Fruit fly (Drosophila melanogaster) whole organism, embryonic: ENCODE results near the gene Fer3.

ENCODE experiments used
- CG1024 ChIP-seq: fragments of 200-800 bp; sonication (Bioruptor generic); IDR thresholded peaks from 2 replicates; pipeline ENCODE4 v1.3.6; 2022; ENCODE audit warnings: missing biosample characterization, missing genetic modification characterization
- CG10431 ChIP-seq: fragments of 200-800 bp; sonication (Bioruptor generic); optimal IDR thresholded peaks from 3 replicates; lab custom pipeline; 2018; ENCODE audit warnings: missing biosample characterization, mild to moderate bottlenecking, missing genetic modification characterization
- CG12236 ChIP-seq: fragments of 200-800 bp; sonication (Bioruptor generic); optimal IDR thresholded peaks from 2 replicates; lab custom pipeline; 2016; ENCODE audit warnings: missing biosample characterization, missing genetic modification characterization
- CG12942 ChIP-seq: fragments of 200-800 bp; sonication (Bioruptor generic); optimal IDR thresholded peaks from 3 replicates; lab custom pipeline; 2016; ENCODE audit warnings: missing biosample characterization, missing genetic modification characterization
- CG13775 ChIP-seq: fragments of 200-800 bp; sonication (Bioruptor generic); optimal IDR thresholded peaks from 3 replicates; lab custom pipeline; 2017; ENCODE audit warnings: missing biosample characterization, mild to moderate bottlenecking, missing genetic modification characterization
- CG14860 ChIP-seq: fragments of 200-800 bp; sonication (Bioruptor generic); IDR thresholded peaks from 3 replicates; pipeline ENCODE4 v1.3.6; 2022; ENCODE audit warnings: missing biosample characterization, missing genetic modification characterization; ENCODE audit not compliant: partially characterized antibody
- CG15514 ChIP-seq: fragments of 200-800 bp; sonication (Bioruptor generic); optimal IDR thresholded peaks from 3 replicates; lab custom pipeline; 2017; ENCODE audit warnings: missing biosample characterization, missing genetic modification characterization, mild to moderate bottlenecking, moderate library complexity, missing genetic modification reagents
- CG17829 ChIP-seq: fragments of 200-800 bp; optimal IDR thresholded peaks from 2 replicates; lab custom pipeline; 2019; ENCODE audit warnings: missing biosample characterization, mild to moderate bottlenecking, missing genetic modification characterization, moderate library complexity
- CG1832 ChIP-seq: fragments of 200-800 bp; sonication (Bioruptor generic); optimal IDR thresholded peaks from 2 replicates; lab custom pipeline; 2017; ENCODE audit warnings: missing biosample characterization, mild to moderate bottlenecking, missing genetic modification characterization, inconsistent platforms
- CG2889 ChIP-seq: fragments of 200-800 bp; sonication (Bioruptor generic); IDR thresholded peaks from 3 replicates; pipeline ENCODE4 v1.3.6; 2022; ENCODE audit warnings: missing biosample characterization, missing genetic modification characterization
- CG3281 ChIP-seq: fragments of 200-800 bp; sonication (Bioruptor generic); optimal IDR thresholded peaks from 3 replicates; lab custom pipeline; 2017; ENCODE audit warnings: missing biosample characterization, mild to moderate bottlenecking, missing genetic modification characterization
- CG4328 ChIP-seq: fragments of 200-800 bp; sonication (Bioruptor generic); optimal IDR thresholded peaks from 3 replicates; lab custom pipeline; 2017; ENCODE audit warnings: missing biosample characterization, missing genetic modification reagents, missing genetic modification characterization
- CG6683 ChIP-seq: fragments of 200-800 bp; sonication (Bioruptor generic); optimal IDR thresholded peaks from 2 replicates; lab custom pipeline; 2017; ENCODE audit warnings: missing biosample characterization, mild to moderate bottlenecking, missing genetic modification characterization, missing genetic modification reagents
- CG7987 ChIP-seq: fragments of 200-800 bp; sonication (Bioruptor generic); optimal IDR thresholded peaks from 2 replicates; lab custom pipeline; 2018; ENCODE audit warnings: missing biosample characterization, mild to moderate bottlenecking, missing genetic modification characterization, moderate library complexity
- CG8388 ChIP-seq: fragments of 200-800 bp; sonication (Bioruptor generic); optimal IDR thresholded peaks from 2 replicates; lab custom pipeline; 2019; ENCODE audit warnings: missing biosample characterization, mild to moderate bottlenecking, missing genetic modification characterization, moderate library complexity
- CG8924 ChIP-seq: fragments of 200-800 bp; optimal IDR thresholded peaks from 3 replicates; lab custom pipeline; 2019; ENCODE audit warnings: missing biosample characterization, mild to moderate bottlenecking, missing genetic modification characterization, moderate library complexity
- CG9215 ChIP-seq: fragments of 200-800 bp; sonication (Bioruptor generic); IDR thresholded peaks from 2 replicates; pipeline ENCODE4 v1.3.6; 2022; ENCODE audit warnings: missing biosample characterization, missing genetic modification characterization
- Dll ChIP-seq: fragments of 200-800 bp; sonication (Bioruptor generic); IDR thresholded peaks from 4 replicates; pipeline ENCODE4 v1.3.6; 2022; ENCODE audit warnings: missing biosample characterization, missing genetic modification characterization; ENCODE audit not compliant: partially characterized antibody
- E2f2 ChIP-seq: fragments of 200-800 bp; sonication (Bioruptor generic); IDR thresholded peaks from 2 replicates; pipeline ENCODE4 v1.3.6; 2022; ENCODE audit warnings: missing biosample characterization, missing genetic modification characterization
- Elba2 ChIP-seq: fragments of 200-800 bp; sonication (Bioruptor generic); optimal IDR thresholded peaks from 3 replicates; lab custom pipeline; 2016; ENCODE audit warnings: missing biosample characterization, missing genetic modification characterization
- H15 ChIP-seq: fragments of 200-800 bp; sonication (Bioruptor generic); IDR thresholded peaks from 3 replicates; pipeline ENCODE4 v1.3.6; 2022; ENCODE audit warnings: missing biosample characterization, missing genetic modification characterization
- Hmx ChIP-seq: fragments of 200-800 bp; sonication (Bioruptor generic); optimal IDR thresholded peaks from 2 replicates; lab custom pipeline; 2016; ENCODE audit warnings: missing biosample characterization, missing genetic modification characterization
- Lim3 ChIP-seq: fragments of 200-800 bp; sonication (Bioruptor generic); IDR thresholded peaks from 2 replicates; pipeline ENCODE4 v1.3.6; 2022; ENCODE audit warnings: missing biosample characterization, missing genetic modification characterization
- Myb ChIP-seq: fragments of 200-800 bp; sonication (Bioruptor generic); optimal IDR thresholded peaks from 2 replicates; lab custom pipeline; 2016; ENCODE audit warnings: missing biosample characterization, missing genetic modification characterization
- Optix ChIP-seq: fragments of 200-800 bp; sonication (Bioruptor generic); IDR thresholded peaks from 3 replicates; pipeline ENCODE4 v1.3.6; 2022; ENCODE audit warnings: missing biosample characterization, missing genetic modification characterization
- Ptx1 ChIP-seq: fragments of 200-800 bp; sonication (Bioruptor generic); IDR thresholded peaks from 2 replicates; pipeline ENCODE4 v1.3.6; 2022; ENCODE audit warnings: missing biosample characterization, missing genetic modification characterization
- Side ChIP-seq: fragments of 200-800 bp; sonication (Bioruptor generic); optimal IDR thresholded peaks from 2 replicates; lab custom pipeline; 2016; ENCODE audit warnings: missing biosample characterization, missing genetic modification characterization
- ara ChIP-seq: fragments of 200-800 bp; sonication (Bioruptor generic); IDR thresholded peaks from 2 replicates; pipeline ENCODE4 v1.3.6; 2022; ENCODE audit warnings: missing biosample characterization, missing genetic modification characterization
- bcd ChIP-seq: fragments of 200-800 bp; sonication (Bioruptor generic); optimal IDR thresholded peaks from 2 replicates; lab custom pipeline; 2017; ENCODE audit warnings: missing biosample characterization, mild to moderate bottlenecking, missing genetic modification characterization
- btn ChIP-seq: fragments of 200-800 bp; sonication (Bioruptor generic); optimal IDR thresholded peaks from 2 replicates; lab custom pipeline; 2016; ENCODE audit warnings: missing biosample characterization, missing genetic modification characterization
- cas ChIP-seq: fragments of 200-800 bp; sonication (Bioruptor generic); IDR thresholded peaks from 2 replicates; pipeline ENCODE4 v1.3.6; 2022; ENCODE audit warnings: missing biosample characterization, missing genetic modification characterization
- cg ChIP-seq: fragments of 200-800 bp; sonication (Bioruptor generic); optimal IDR thresholded peaks from 3 replicates; lab custom pipeline; 2019; ENCODE audit warnings: missing biosample characterization, mild to moderate bottlenecking, missing genetic modification characterization, moderate library complexity
- chn ChIP-seq: fragments of 200-800 bp; sonication (Bioruptor generic); optimal IDR thresholded peaks from 2 replicates; lab custom pipeline; 2016; ENCODE audit warnings: missing biosample characterization, missing genetic modification characterization
- dpn ChIP-seq, 2 experiments: fragments of 200-800 bp; sonication (Bioruptor generic); optimal IDR thresholded peaks; 3 replicates each; lab custom pipeline; 2016; ENCODE audit warnings: missing biosample characterization in 2 of 2, missing genetic modification characterization in 2 of 2
- fd3F ChIP-seq: fragments of 200-800 bp; sonication (Bioruptor generic); optimal IDR thresholded peaks from 2 replicates; lab custom pipeline; 2018; ENCODE audit warnings: missing biosample characterization, mild to moderate bottlenecking, missing genetic modification characterization, moderate library complexity
- gce ChIP-seq: fragments of 200-800 bp; sonication (Bioruptor generic); IDR thresholded peaks from 3 replicates; pipeline ENCODE4 v1.3.6; 2022; ENCODE audit warnings: missing biosample characterization, missing genetic modification characterization
- gcm ChIP-seq: fragments of 200-800 bp; sonication (Bioruptor generic); optimal IDR thresholded peaks from 2 replicates; lab custom pipeline; 2019; ENCODE audit warnings: missing biosample characterization, mild to moderate bottlenecking, missing genetic modification characterization, moderate library complexity
- hbn ChIP-seq: fragments of 200-800 bp; sonication (Bioruptor generic); IDR thresholded peaks from 2 replicates; pipeline ENCODE4 v1.3.6; 2022; ENCODE audit warnings: missing biosample characterization, missing genetic modification characterization; ENCODE audit not compliant: partially characterized antibody
- her ChIP-seq: fragments of 200-800 bp; sonication (Bioruptor generic); optimal IDR thresholded peaks from 2 replicates; lab custom pipeline; 2016; ENCODE audit warnings: missing biosample characterization, missing genetic modification characterization
- hth ChIP-seq: fragments of >200 bp; optimal IDR thresholded peaks from 2 replicates; lab custom pipeline; 2017; ENCODE audit warnings: inconsistent platforms
- jigr1 ChIP-seq: fragments of 200-800 bp; sonication (Bioruptor generic); IDR thresholded peaks from 3 replicates; pipeline ENCODE4 v1.3.6; 2022; ENCODE audit warnings: missing biosample characterization, missing genetic modification characterization
- klu ChIP-seq: fragments of 200-800 bp; sonication (Bioruptor generic); IDR thresholded peaks from 2 replicates; pipeline ENCODE4 v1.3.6; 2022; ENCODE audit warnings: missing biosample characterization, missing genetic modification characterization
- mam ChIP-seq: fragments of 200-800 bp; sonication (Bioruptor generic); optimal IDR thresholded peaks from 3 replicates; lab custom pipeline; 2016; ENCODE audit warnings: missing biosample characterization, missing genetic modification characterization
- oc ChIP-seq: fragments of 200-800 bp; sonication (Bioruptor generic); optimal IDR thresholded peaks from 2 replicates; lab custom pipeline; 2018; ENCODE audit warnings: missing biosample characterization, mild to moderate bottlenecking, missing genetic modification characterization, moderate library complexity
- pho ChIP-seq: fragments of 200-800 bp; sonication (Bioruptor generic); optimal IDR thresholded peaks from 2 replicates; lab custom pipeline; 2016; ENCODE audit warnings: missing biosample characterization, missing genetic modification characterization
- phol ChIP-seq: fragments of 200-800 bp; sonication (Bioruptor generic); optimal IDR thresholded peaks from 3 replicates; lab custom pipeline; 2018; ENCODE audit warnings: missing biosample characterization, mild to moderate bottlenecking, missing genetic modification characterization, moderate library complexity
- pnt ChIP-seq: fragments of 200-800 bp; sonication (Bioruptor generic); optimal IDR thresholded peaks from 3 replicates; lab custom pipeline; 2016; ENCODE audit warnings: missing biosample characterization, missing genetic modification characterization
- repo ChIP-seq: fragments of 200-800 bp; sonication (Bioruptor generic); optimal IDR thresholded peaks from 2 replicates; lab custom pipeline; 2016; ENCODE audit warnings: missing biosample characterization, missing genetic modification characterization
- tll ChIP-seq, 2 experiments: fragments of 200-800 bp in 1 of 2; fragments of >200 bp in 1 of 2; sonication (Bioruptor generic) in 1 of 2; optimal IDR thresholded peaks; 2 replicates each; lab custom pipeline; 2017 to 2019; ENCODE audit warnings: missing biosample characterization in 2 of 2, missing genetic modification characterization in 2 of 2, mild to moderate bottlenecking in 1 of 2, moderate library complexity in 1 of 2
- trem ChIP-seq: fragments of 200-800 bp; optimal IDR thresholded peaks from 3 replicates; lab custom pipeline; 2019; ENCODE audit warnings: missing biosample characterization, mild to moderate bottlenecking, missing genetic modification characterization, moderate library complexity
- z ChIP-seq: fragments of 200-800 bp; sonication (Bioruptor generic); IDR thresholded peaks from 3 replicates; pipeline ENCODE4 v1.3.6; 2022; ENCODE audit warnings: missing biosample characterization, missing genetic modification characterization

The Fer3 gene

DNA sequence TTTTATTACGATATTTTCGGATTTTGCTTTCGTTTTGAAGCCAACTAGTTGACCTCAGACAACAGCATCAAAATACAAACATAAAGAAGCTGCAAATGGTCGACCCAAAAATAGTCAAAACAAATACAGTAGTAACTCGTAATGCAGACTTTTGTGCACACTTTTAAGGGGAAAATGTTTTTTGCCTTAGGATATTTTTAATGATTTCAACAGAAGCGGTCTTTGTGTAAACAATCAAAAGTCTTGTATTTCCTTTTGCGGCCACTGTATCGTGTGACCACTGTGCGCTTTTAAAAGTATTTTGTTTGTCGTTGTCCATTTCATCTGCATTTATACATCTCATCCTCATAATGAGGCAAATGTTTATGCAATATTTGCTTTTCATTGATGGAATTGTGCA is 44.7 kb downstream of the Fer3 start (continued):
- peak; percentile 91 for TF ChIP-seq Lim3 (GFP tag; lab: Robert Waterston, UW)
- peak; percentile 86 for TF ChIP-seq CG8388
- TF ChIP-seq H15 (GFP tag; lab: Robert Waterston, UW) = peak; percentile 96
- peak; percentile 95 for TF ChIP-seq CG12942 (GFP tag; lab: Kevin White, UChicago)
- TF ChIP-seq Optix (GFP tag; lab: Robert Waterston, UW) = peak; percentile 95
- TF ChIP-seq fd3F = peak; percentile 97
- TF ChIP-seq mam (GFP tag; lab: Kevin White, UChicago) = peak; percentile 99
- TF ChIP-seq E2f2 = peak; percentile 80
- peak; percentile 92 for TF ChIP-seq CG8924 (tag; lab: Kevin White, UChicago)
- TF ChIP-seq Elba2 (GFP tag; lab: Kevin White, UChicago) = peak; percentile 31
- TF ChIP-seq hth (lab: Kevin White, UChicago) = no peak
- TF ChIP-seq dpn (GFP tag; optimal IDR thresholded peaks at IDR 0.05; lab: Kevin White, UChicago) = peak; percentile 98
- TF ChIP-seq repo (GFP tag; lab: Kevin White, UChicago) = peak; percentile 96
- peak; percentile 95 for TF ChIP-seq CG9215
- TF ChIP-seq hbn (GFP tag; lab: Robert Waterston, UW) = no peak
- peak; percentile 89 for TF ChIP-seq CG1024
- no peak for TF ChIP-seq tll (GFP tag; optimal IDR thresholded peaks at IDR 0.05; lab: Kevin White, UChicago)
- peak; percentile 20 for TF ChIP-seq trem (tag; lab: Kevin White, UChicago)
- TF ChIP-seq ara (GFP tag; lab: Robert Waterston, UW) = peak; percentile 93
- peak; percentile 97 for TF ChIP-seq Ptx1 (GFP tag; lab: Robert Waterston, UW)
- peak; percentile 87 for TF ChIP-seq CG7987
- peak; percentile 88 for TF ChIP-seq CG17829
- TF ChIP-seq cas (GFP tag; lab: Robert Waterston, UW) = peak; percentile 94
- TF ChIP-seq CG13775 (GFP tag; lab: Kevin White, UChicago) = peak; percentile 92
- TF ChIP-seq Hmx (GFP tag; lab: Kevin White, UChicago) = peak; percentile 90
- no peak for TF ChIP-seq Dll (GFP tag; lab: Robert Waterston, UW)
- TF ChIP-seq CG12236 (GFP tag; lab: Kevin White, UChicago) = peak; percentile 88
- peak; percentile 93 for TF ChIP-seq oc (tag; lab: Kevin White, UChicago)
- TF ChIP-seq Side (GFP tag; lab: Kevin White, UChicago) = peak; percentile 97
- peak; percentile 94 for TF ChIP-seq bcd
- peak; percentile 87 for TF ChIP-seq Myb (GFP tag; lab: Kevin White, UChicago)
- peak; percentile 96 for TF ChIP-seq her
- peak; percentile 92 for TF ChIP-seq CG15514
- TF ChIP-seq CG6683 (GFP tag; lab: Kevin White, UChicago) = peak; percentile 80
- TF ChIP-seq btn = peak; percentile 91
- TF ChIP-seq klu (GFP tag; lab: Robert Waterston, UW) = peak; percentile 93
- TF ChIP-seq CG14860 (GFP tag; lab: Robert Waterston, UW) = no peak
- peak; percentile 97 for TF ChIP-seq chn (GFP tag; lab: Kevin White, UChicago)
- TF ChIP-seq z (GFP tag; lab: Robert Waterston, UW) = peak; percentile 53; the same call in 1 of the 3 replicates
- TF ChIP-seq cg (GFP tag; lab: Kevin White, UChicago) = no peak
- no peak for TF ChIP-seq CG1832 (GFP tag; lab: Kevin White, UChicago)
- TF ChIP-seq gce = peak; percentile 91; the same call in 2 of the 3 replicates
- TF ChIP-seq CG3281 (GFP tag; lab: Kevin White, UChicago) = peak; percentile 96
- peak; percentile 95 for TF ChIP-seq CG2889 (GFP tag; lab: Robert Waterston, UW)
- peak; percentile 96 for TF ChIP-seq pnt (GFP tag; lab: Kevin White, UChicago)
- peak; percentile 88 for TF ChIP-seq phol (tag; lab: Kevin White, UChicago)
- TF ChIP-seq CG10431 (GFP tag; lab: Kevin White, UChicago) = peak; percentile 60
- TF ChIP-seq jigr1 (GFP tag; lab: Robert Waterston, UW) = peak; percentile 85
- peak; percentile 90 for TF ChIP-seq CG4328 (GFP tag; lab: Kevin White, UChicago)
- TF ChIP-seq pho (GFP tag; lab: Kevin White, UChicago) = peak; percentile 97
- TF ChIP-seq gcm (GFP tag; lab: Kevin White, UChicago) = peak; percentile 83
